Fruit fly (Drosophila melanogaster) whole organism, embryonic: ENCODE results near the gene dock.

Source experiments
- Adf1 ChIP-seq: fragments of 200-800 bp; sonication (Bioruptor generic); IDR thresholded peaks from 2 replicates; pipeline ENCODE4 v1.3.6; 2022; ENCODE audit warnings: missing biosample characterization, missing genetic modification characterization
- Antp ChIP-seq: fragments of 200-800 bp; sonication (Bioruptor generic); optimal IDR thresholded peaks from 3 replicates; lab custom pipeline; 2016; ENCODE audit warnings: missing biosample characterization, missing genetic modification characterization
- CG10209 ChIP-seq: fragments of 200-800 bp; sonication (Bioruptor generic); optimal IDR thresholded peaks from 3 replicates; lab custom pipeline; 2017; ENCODE audit warnings: missing biosample characterization, mild to moderate bottlenecking, missing genetic modification characterization, missing genetic modification reagents
- CG10366 ChIP-seq: fragments of 200-800 bp; sonication (Bioruptor generic); IDR thresholded peaks from 2 replicates; pipeline ENCODE4 v1.3.6; 2022; ENCODE audit warnings: missing biosample characterization, missing genetic modification characterization
- CG11695 ChIP-seq: fragments of 200-800 bp; sonication (Bioruptor generic); IDR thresholded peaks from 3 replicates; pipeline ENCODE4 v1.3.6; 2022; ENCODE audit warnings: missing biosample characterization, missing genetic modification characterization
- CG12104 ChIP-seq: fragments of 200-800 bp; sonication (Bioruptor generic); optimal IDR thresholded peaks from 3 replicates; lab custom pipeline; 2016; ENCODE audit warnings: missing biosample characterization, missing genetic modification characterization
- CG12299 ChIP-seq: fragments of 200-800 bp; sonication (Bioruptor generic); optimal IDR thresholded peaks from 2 replicates; lab custom pipeline; 2018; ENCODE audit warnings: missing biosample characterization, mild to moderate bottlenecking, missing genetic modification characterization
- CG17568 ChIP-seq: fragments of 200-800 bp; sonication (Bioruptor generic); optimal IDR thresholded peaks from 2 replicates; lab custom pipeline; 2018; ENCODE audit warnings: missing biosample characterization, mild to moderate bottlenecking, missing genetic modification characterization, moderate library complexity
- CG18764 ChIP-seq: fragments of 200-800 bp; sonication (Bioruptor generic); optimal IDR thresholded peaks from 3 replicates; lab custom pipeline; 2016; ENCODE audit warnings: missing biosample characterization, missing genetic modification characterization
- CG3407 ChIP-seq: fragments of 200-800 bp; sonication (Bioruptor generic); optimal IDR thresholded peaks from 2 replicates; lab custom pipeline; 2018; ENCODE audit warnings: missing biosample characterization, mild to moderate bottlenecking, missing genetic modification characterization
- CG6254 ChIP-seq: fragments of 200-800 bp; sonication (Bioruptor generic); optimal IDR thresholded peaks from 3 replicates; lab custom pipeline; 2017; ENCODE audit warnings: mild to moderate bottlenecking, missing biosample characterization, missing genetic modification reagents, missing genetic modification characterization
- CG6683 ChIP-seq: fragments of 200-800 bp; sonication (Bioruptor generic); optimal IDR thresholded peaks from 2 replicates; lab custom pipeline; 2017; ENCODE audit warnings: missing biosample characterization, mild to moderate bottlenecking, missing genetic modification characterization, missing genetic modification reagents
- CG6854 ChIP-seq: fragments of 200-800 bp; sonication (Bioruptor generic); optimal IDR thresholded peaks from 3 replicates; lab custom pipeline; 2017; ENCODE audit warnings: missing biosample characterization, mild to moderate bottlenecking, missing genetic modification characterization
- CG8281 ChIP-seq: fragments of 200-800 bp; sonication (Bioruptor generic); optimal IDR thresholded peaks from 2 replicates; lab custom pipeline; 2018; ENCODE audit warnings: missing biosample characterization, mild to moderate bottlenecking, missing genetic modification characterization, moderate library complexity
- CG9797 ChIP-seq: fragments of 200-800 bp; sonication (Bioruptor generic); optimal IDR thresholded peaks from 3 replicates; lab custom pipeline; 2018; ENCODE audit warnings: missing biosample characterization, mild to moderate bottlenecking, missing genetic modification characterization
- Camta ChIP-seq: fragments of 200-800 bp; sonication (Bioruptor generic); optimal IDR thresholded peaks from 2 replicates; lab custom pipeline; 2016; ENCODE audit warnings: missing biosample characterization, missing genetic modification characterization
- CrebB ChIP-seq: fragments of 200-800 bp; sonication (Bioruptor generic); optimal IDR thresholded peaks from 3 replicates; lab custom pipeline; 2018; ENCODE audit warnings: missing biosample characterization, mild to moderate bottlenecking, missing genetic modification characterization
- D19A ChIP-seq: fragments of 200-800 bp; optimal IDR thresholded peaks from 3 replicates; lab custom pipeline; 2019; ENCODE audit warnings: missing biosample characterization, mild to moderate bottlenecking, missing genetic modification characterization, moderate library complexity
- Doc2 ChIP-seq: fragments of 200-800 bp; sonication (Bioruptor generic); IDR thresholded peaks from 2 replicates; pipeline ENCODE4 v1.3.6; 2022; ENCODE audit warnings: missing biosample characterization, missing genetic modification characterization
- Dp ChIP-seq: fragments of 200-800 bp; sonication (Bioruptor generic); optimal IDR thresholded peaks from 2 replicates; lab custom pipeline; 2018; ENCODE audit warnings: missing biosample characterization, mild to moderate bottlenecking, missing genetic modification characterization, moderate library complexity
- Gug ChIP-seq: fragments of 200-800 bp; sonication (Bioruptor generic); IDR thresholded peaks from 4 replicates; pipeline ENCODE4 v1.3.6; 2022; ENCODE audit warnings: missing biosample characterization, missing genetic modification characterization
- HHEX ChIP-seq: fragments of 200-800 bp; sonication (Bioruptor generic); optimal IDR thresholded peaks from 3 replicates; lab custom pipeline; 2017; ENCODE audit warnings: missing biosample characterization, mild to moderate bottlenecking, missing genetic modification characterization, missing genetic modification reagents
- HLH4C ChIP-seq: fragments of 200-800 bp; sonication (Bioruptor generic); IDR thresholded peaks from 3 replicates; pipeline ENCODE4 v1.3.6; 2022; ENCODE audit warnings: missing biosample characterization, missing genetic modification characterization; ENCODE audit not compliant: partially characterized antibody
- Kr ChIP-seq: fragments of 200-800 bp; sonication (Bioruptor generic); optimal IDR thresholded peaks from 2 replicates; lab custom pipeline; 2017; ENCODE audit warnings: missing biosample characterization, mild to moderate bottlenecking, missing genetic modification characterization
- Sox100B ChIP-seq: fragments of 200-800 bp; sonication (Bioruptor generic); optimal IDR thresholded peaks from 3 replicates; lab custom pipeline; 2018; ENCODE audit warnings: missing biosample characterization, mild to moderate bottlenecking, missing genetic modification characterization
- Sox102F ChIP-seq: fragments of 200-800 bp; sonication (Bioruptor generic); optimal IDR thresholded peaks from 2 replicates; lab custom pipeline; 2018; ENCODE audit warnings: missing biosample characterization, mild to moderate bottlenecking, missing genetic modification characterization, moderate library complexity
- amos ChIP-seq: fragments of 200-800 bp; sonication (Bioruptor generic); IDR thresholded peaks from 2 replicates; pipeline ENCODE4 v1.3.6; 2022; ENCODE audit warnings: missing biosample characterization, missing genetic modification characterization; ENCODE audit not compliant: partially characterized antibody
- aop ChIP-seq: fragments of 200-800 bp; sonication (Bioruptor generic); IDR thresholded peaks from 2 replicates; pipeline ENCODE4 v1.3.6; 2022; ENCODE audit warnings: missing biosample characterization, missing genetic modification characterization
- bowl ChIP-seq: fragments of 200-800 bp; sonication (Bioruptor generic); IDR thresholded peaks from 2 replicates; pipeline ENCODE4 v1.3.6; 2022; ENCODE audit warnings: missing biosample characterization, missing genetic modification characterization
- cad ChIP-seq: fragments of >200 bp; optimal IDR thresholded peaks from 2 replicates; lab custom pipeline; 2017; ENCODE audit warnings: missing biosample characterization, missing genetic modification characterization
- da ChIP-seq: fragments of 200-800 bp; sonication (Bioruptor generic); optimal IDR thresholded peaks from 2 replicates; lab custom pipeline; 2016; ENCODE audit warnings: missing biosample characterization, missing genetic modification characterization
- dan ChIP-seq: fragments of 200-800 bp; sonication (Bioruptor generic); IDR thresholded peaks from 2 replicates; pipeline ENCODE4 v1.3.6; 2022; ENCODE audit warnings: missing biosample characterization, missing genetic modification characterization
- dm ChIP-seq: fragments of 200-800 bp; sonication (Bioruptor generic); optimal IDR thresholded peaks from 3 replicates; lab custom pipeline; 2016; ENCODE audit warnings: missing biosample characterization, missing genetic modification characterization
- en ChIP-seq: fragments of 200-800 bp; sonication (Bioruptor generic); optimal IDR thresholded peaks from 2 replicates; lab custom pipeline; 2016; ENCODE audit warnings: missing biosample characterization, missing genetic modification characterization
- fd3F ChIP-seq: fragments of 200-800 bp; sonication (Bioruptor generic); optimal IDR thresholded peaks from 2 replicates; lab custom pipeline; 2018; ENCODE audit warnings: missing biosample characterization, mild to moderate bottlenecking, missing genetic modification characterization, moderate library complexity
- fd64A ChIP-seq: fragments of 200-800 bp; sonication (Bioruptor generic); optimal IDR thresholded peaks from 3 replicates; lab custom pipeline; 2018; ENCODE audit warnings: missing biosample characterization, mild to moderate bottlenecking, missing genetic modification characterization
- grau ChIP-seq: fragments of 200-800 bp; optimal IDR thresholded peaks from 3 replicates; lab custom pipeline; 2019; ENCODE audit warnings: missing biosample characterization, mild to moderate bottlenecking, missing genetic modification characterization, moderate library complexity
- jumu ChIP-seq: fragments of 200-800 bp; sonication (Bioruptor generic); optimal IDR thresholded peaks from 3 replicates; lab custom pipeline; 2016; ENCODE audit warnings: missing biosample characterization, missing genetic modification characterization
- luna ChIP-seq: fragments of 200-800 bp; sonication (Bioruptor generic); optimal IDR thresholded peaks from 2 replicates; lab custom pipeline; 2016; ENCODE audit warnings: missing biosample characterization, missing genetic modification characterization
- nerfin-1 ChIP-seq: fragments of 200-800 bp; sonication (Bioruptor generic); optimal IDR thresholded peaks from 3 replicates; lab custom pipeline; 2019; ENCODE audit warnings: missing biosample characterization, mild to moderate bottlenecking, missing genetic modification characterization, moderate library complexity
- pum ChIP-seq: fragments of 200-800 bp; sonication (Bioruptor generic); optimal IDR thresholded peaks from 2 replicates; lab custom pipeline; 2016; ENCODE audit warnings: missing biosample characterization, missing genetic modification characterization
- pzg ChIP-seq: fragments of 200-800 bp; sonication (Bioruptor generic); optimal IDR thresholded peaks from 3 replicates; lab custom pipeline; 2018; ENCODE audit warnings: missing biosample characterization, mild to moderate bottlenecking, missing genetic modification characterization, moderate library complexity
- rib ChIP-seq: fragments of 200-800 bp; sonication (Bioruptor generic); IDR thresholded peaks from 2 replicates; pipeline ENCODE4 v1.3.6; 2022; ENCODE audit warnings: missing biosample characterization, missing genetic modification characterization
- schlank ChIP-seq: fragments of 200-800 bp; sonication (Bioruptor generic); optimal IDR thresholded peaks from 2 replicates; lab custom pipeline; 2018; ENCODE audit warnings: missing biosample characterization, mild to moderate bottlenecking, missing genetic modification characterization
- shn ChIP-seq: fragments of 200-800 bp; sonication (Bioruptor generic); optimal IDR thresholded peaks from 3 replicates; lab custom pipeline; 2016; ENCODE audit warnings: missing biosample characterization, missing genetic modification characterization
- sisA ChIP-seq: fragments of 200-800 bp; sonication (Bioruptor generic); IDR thresholded peaks from 2 replicates; pipeline ENCODE4 v1.3.6; 2022; ENCODE audit warnings: missing biosample characterization, missing genetic modification characterization
- so ChIP-seq: fragments of 200-800 bp; sonication (Bioruptor generic); IDR thresholded peaks from 3 replicates; pipeline ENCODE4 v1.3.6; 2022; ENCODE audit warnings: missing biosample characterization, missing genetic modification characterization
- tll ChIP-seq, 2 experiments: fragments of 200-800 bp in 1 of 2; fragments of >200 bp in 1 of 2; sonication (Bioruptor generic) in 1 of 2; optimal IDR thresholded peaks; 2 replicates each; lab custom pipeline; 2017 to 2019; ENCODE audit warnings: missing biosample characterization in 2 of 2, missing genetic modification characterization in 2 of 2, mild to moderate bottlenecking in 1 of 2, moderate library complexity in 1 of 2
- tup ChIP-seq: fragments of 200-800 bp; sonication (Bioruptor generic); optimal IDR thresholded peaks from 2 replicates; lab custom pipeline; 2016; ENCODE audit warnings: missing biosample characterization, mild to moderate bottlenecking, missing genetic modification characterization, moderate library complexity

Gene dock

DNA sequence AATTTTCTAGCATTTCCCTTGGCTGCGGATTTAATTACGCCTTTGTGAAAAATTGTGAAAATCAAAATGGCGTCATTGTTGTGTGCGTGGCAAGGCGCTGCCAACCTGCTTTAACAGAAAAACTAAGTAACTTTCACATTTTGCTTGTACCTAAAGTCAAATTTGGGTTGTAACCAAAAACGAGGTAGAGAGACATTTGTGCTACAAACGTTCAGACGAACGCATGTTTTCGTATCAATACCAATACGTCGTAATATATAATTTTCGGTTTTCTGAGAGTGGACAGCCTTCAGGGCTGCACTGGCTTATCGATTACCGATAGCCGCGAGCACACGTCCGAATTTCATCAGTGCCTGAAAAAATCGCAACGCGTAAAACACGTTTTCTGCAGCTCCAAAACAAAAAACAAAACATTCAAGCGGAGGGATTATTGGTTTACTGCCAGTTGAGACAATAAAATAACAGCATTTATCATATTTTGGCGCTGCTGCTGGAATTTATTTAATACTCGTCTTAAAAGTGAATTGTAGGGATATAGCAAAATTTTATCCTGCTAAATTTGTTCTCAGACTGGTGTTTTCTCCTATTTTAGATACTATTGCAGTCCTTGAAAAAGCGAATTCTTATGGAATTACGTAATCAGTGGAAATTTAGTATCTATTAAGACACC is 45.1 kb downstream of the dock start (continued):
- TF ChIP-seq Sox100B (GFP tag; lab: Kevin White, UChicago) = no peak
- no peak for TF ChIP-seq CG8281 (tag; lab: Kevin White, UChicago)
- TF ChIP-seq HLH4C (GFP tag; lab: Robert Waterston, UW) = 0 out of 3 replicates have a peak, but pooled peaks have one; percentile 34
- TF ChIP-seq schlank (tag; lab: Kevin White, UChicago) = peak; percentile 64
- TF ChIP-seq CG9797 (GFP tag; lab: Kevin White, UChicago) = no peak
- TF ChIP-seq amos (GFP tag; lab: Robert Waterston, UW) = peak; percentile 38
- TF ChIP-seq Adf1 (GFP tag; lab: Robert Waterston, UW) = no peak; the same call in 1 of the 2 replicates
- peak; percentile 77 for TF ChIP-seq pum (GFP tag; lab: Kevin White, UChicago)
- peak; percentile 65; the same call in 1 of the 3 replicates for TF ChIP-seq so (GFP tag; lab: Robert Waterston, UW)
- peak; percentile 80 for TF ChIP-seq sisA (GFP tag; lab: Robert Waterston, UW)
- TF ChIP-seq luna (GFP tag; lab: Kevin White, UChicago) = peak; percentile 76
- no peak for TF ChIP-seq cad
- peak; percentile 43 for TF ChIP-seq fd3F
- peak; percentile 68 for TF ChIP-seq tup
- TF ChIP-seq CrebB = peak; percentile 16
- TF ChIP-seq CG17568 (GFP tag; lab: Kevin White, UChicago) = no peak
- peak; percentile 59 for TF ChIP-seq Sox102F (GFP tag; lab: Kevin White, UChicago)
- no peak for TF ChIP-seq Dp (GFP tag; lab: Kevin White, UChicago)
- peak; percentile 82 for TF ChIP-seq CG18764 (GFP tag; lab: Kevin White, UChicago)
- peak; percentile 72 for TF ChIP-seq CG10366
- peak; percentile 43 for TF ChIP-seq pzg (GFP tag; lab: Kevin White, UChicago)
- TF ChIP-seq aop (GFP tag; lab: Robert Waterston, UW) = no peak
- no peak for TF ChIP-seq CG12299
- peak; percentile 29 for TF ChIP-seq CG12104 (GFP tag; lab: Kevin White, UChicago)
- peak; percentile 85 for TF ChIP-seq nerfin-1 (tag; lab: Kevin White, UChicago)
- TF ChIP-seq D19A = peak; percentile 30
- TF ChIP-seq bowl (GFP tag; lab: Robert Waterston, UW) = no peak
- TF ChIP-seq grau (tag; lab: Kevin White, UChicago) = peak; percentile 68
- peak; percentile 76 for TF ChIP-seq Antp (GFP tag; lab: Kevin White, UChicago)
- TF ChIP-seq Gug (GFP tag; lab: Robert Waterston, UW) = peak; percentile 71
- peak; percentile 70 for TF ChIP-seq CG10209 (GFP tag; lab: Kevin White, UChicago)
- TF ChIP-seq dan (GFP tag; lab: Robert Waterston, UW) = no peak
- peak; percentile 48; the same call in 1 of the 2 replicates for TF ChIP-seq rib (GFP tag; lab: Robert Waterston, UW)
- TF ChIP-seq tll (GFP tag; optimal IDR thresholded peaks at IDR 0.05; lab: Kevin White, UChicago) = peak in 1 of 2 experiments; percentile 51
- TF ChIP-seq shn (GFP tag; lab: Kevin White, UChicago) = peak; percentile 41
- peak; percentile 44 for TF ChIP-seq CG3407 (GFP tag; lab: Kevin White, UChicago)
- TF ChIP-seq CG6854 (GFP tag; lab: Kevin White, UChicago) = no peak
- peak; percentile 54; the same call in 2 of the 3 replicates for TF ChIP-seq CG11695 (GFP tag; lab: Robert Waterston, UW)
- no peak for TF ChIP-seq Kr (GFP tag; lab: Kevin White, UChicago)
- TF ChIP-seq en = peak; percentile 57
- no peak for TF ChIP-seq CG6254 (GFP tag; lab: Kevin White, UChicago)
- peak; percentile 73 for TF ChIP-seq Camta (GFP tag; lab: Kevin White, UChicago)
- no peak for TF ChIP-seq CG6683 (GFP tag; lab: Kevin White, UChicago)
- no peak for TF ChIP-seq da (GFP tag; lab: Kevin White, UChicago)
- TF ChIP-seq jumu (GFP tag; lab: Kevin White, UChicago) = peak; percentile 70
- no peak for TF ChIP-seq fd64A (GFP tag; lab: Kevin White, UChicago)
- peak; percentile 93 for TF ChIP-seq dm
- TF ChIP-seq Doc2 (GFP tag; lab: Robert Waterston, UW) = no peak; the same call in 1 of the 2 replicates
- TF ChIP-seq HHEX (GFP tag; lab: Kevin White, UChicago) = peak; percentile 43
